Fruit fly (Drosophila melanogaster) whole organism, embryonic: ENCODE results near the gene CG43137.
A peak's percentile ranks its signal among the peaks of the same experiment; 100 is the strongest.

Source experiments
- Abd-B ChIP-seq: fragments of 200-800 bp; sonication (Bioruptor generic); optimal IDR thresholded peaks from 2 replicates; lab custom pipeline; 2018; ENCODE audit warnings: missing biosample characterization, mild to moderate bottlenecking, missing genetic modification characterization, moderate library complexity
- Adf1 ChIP-seq: fragments of 200-800 bp; sonication (Bioruptor generic); IDR thresholded peaks from 2 replicates; pipeline ENCODE4 v1.3.6; 2022; ENCODE audit warnings: missing biosample characterization, missing genetic modification characterization
- Atf3 ChIP-seq: fragments of 200-800 bp; sonication (Bioruptor generic); optimal IDR thresholded peaks from 3 replicates; lab custom pipeline; 2016; ENCODE audit warnings: missing biosample characterization, missing genetic modification characterization
- CG10543 ChIP-seq: fragments of 200-800 bp; sonication (Bioruptor generic); optimal IDR thresholded peaks from 3 replicates; lab custom pipeline; 2017; ENCODE audit warnings: missing biosample characterization, mild to moderate bottlenecking, missing genetic modification characterization, moderate library complexity
- CG11695 ChIP-seq: fragments of 200-800 bp; sonication (Bioruptor generic); IDR thresholded peaks from 3 replicates; pipeline ENCODE4 v1.3.6; 2022; ENCODE audit warnings: missing biosample characterization, missing genetic modification characterization
- CG13287 ChIP-seq: fragments of 200-800 bp; sonication (Bioruptor generic); IDR thresholded peaks from 2 replicates; pipeline ENCODE4 v1.3.6; 2022; ENCODE audit warnings: missing biosample characterization, missing genetic modification characterization; ENCODE audit not compliant: partially characterized antibody
- CG14050 ChIP-seq: fragments of 200-800 bp; sonication (Bioruptor generic); IDR thresholded peaks from 3 replicates; pipeline ENCODE4 v1.3.6; 2022; ENCODE audit warnings: missing biosample characterization, missing genetic modification characterization
- CG15269 ChIP-seq: fragments of 200-800 bp; sonication (Bioruptor generic); optimal IDR thresholded peaks from 2 replicates; lab custom pipeline; 2018; ENCODE audit warnings: missing biosample characterization, mild to moderate bottlenecking, missing genetic modification characterization, moderate library complexity
- CG15479 ChIP-seq: fragments of 200-800 bp; sonication (Bioruptor generic); optimal IDR thresholded peaks from 3 replicates; lab custom pipeline; 2019; ENCODE audit warnings: missing biosample characterization, mild to moderate bottlenecking, missing genetic modification characterization, moderate library complexity
- CG15601 ChIP-seq: fragments of 200-800 bp; sonication (Bioruptor generic); optimal IDR thresholded peaks from 3 replicates; lab custom pipeline; 2019; ENCODE audit warnings: missing biosample characterization, mild to moderate bottlenecking, missing genetic modification characterization, moderate library complexity
- CG16863 ChIP-seq: fragments of 200-800 bp; sonication (Bioruptor generic); optimal IDR thresholded peaks from 3 replicates; lab custom pipeline; 2016; ENCODE audit warnings: missing biosample characterization, missing genetic modification characterization
- CG17568 ChIP-seq: fragments of 200-800 bp; sonication (Bioruptor generic); optimal IDR thresholded peaks from 2 replicates; lab custom pipeline; 2018; ENCODE audit warnings: missing biosample characterization, mild to moderate bottlenecking, missing genetic modification characterization, moderate library complexity
- CG2116 ChIP-seq: fragments of 200-800 bp; sonication (Bioruptor generic); optimal IDR thresholded peaks from 3 replicates; lab custom pipeline; 2018; ENCODE audit warnings: missing biosample characterization, mild to moderate bottlenecking, missing genetic modification characterization
- CG2199 ChIP-seq: fragments of 200-800 bp; sonication (Bioruptor generic); IDR thresholded peaks from 3 replicates; pipeline ENCODE4 v1.3.6; 2022; ENCODE audit warnings: missing biosample characterization, missing genetic modification characterization
- CG30020 ChIP-seq: fragments of 200-800 bp; optimal IDR thresholded peaks from 2 replicates; lab custom pipeline; 2019; ENCODE audit warnings: missing biosample characterization, mild to moderate bottlenecking, missing genetic modification characterization, moderate library complexity
- CG33557 ChIP-seq: fragments of 200-800 bp; sonication (Bioruptor generic); optimal IDR thresholded peaks from 2 replicates; lab custom pipeline; 2019; ENCODE audit warnings: missing biosample characterization, mild to moderate bottlenecking, missing genetic modification characterization, moderate library complexity
- CG42726 ChIP-seq: fragments of 200-800 bp; sonication (Bioruptor generic); IDR thresholded peaks from 2 replicates; pipeline ENCODE4 v1.3.6; 2022; ENCODE audit warnings: missing biosample characterization, missing genetic modification characterization; ENCODE audit not compliant: partially characterized antibody
- CG6683 ChIP-seq: fragments of 200-800 bp; sonication (Bioruptor generic); optimal IDR thresholded peaks from 2 replicates; lab custom pipeline; 2017; ENCODE audit warnings: missing biosample characterization, mild to moderate bottlenecking, missing genetic modification characterization, missing genetic modification reagents
- CG6765 ChIP-seq: fragments of 200-800 bp; sonication (Bioruptor generic); optimal IDR thresholded peaks from 3 replicates; lab custom pipeline; 2017; ENCODE audit warnings: missing biosample characterization, mild to moderate bottlenecking, missing genetic modification characterization
- CG8089 ChIP-seq: fragments of 200-800 bp; sonication (Bioruptor generic); optimal IDR thresholded peaks from 3 replicates; lab custom pipeline; 2016; ENCODE audit warnings: missing biosample characterization, missing genetic modification characterization
- CG8924 ChIP-seq: fragments of 200-800 bp; optimal IDR thresholded peaks from 3 replicates; lab custom pipeline; 2019; ENCODE audit warnings: missing biosample characterization, mild to moderate bottlenecking, missing genetic modification characterization, moderate library complexity
- Camta ChIP-seq: fragments of 200-800 bp; sonication (Bioruptor generic); optimal IDR thresholded peaks from 2 replicates; lab custom pipeline; 2016; ENCODE audit warnings: missing biosample characterization, missing genetic modification characterization
- Dfd ChIP-seq, 2 experiments: fragments of >200 bp; optimal IDR thresholded peaks; 2 replicates each; lab custom pipeline; 2017; ENCODE audit warnings: missing biosample characterization in 2 of 2, missing genetic modification characterization in 2 of 2
- Doc3 ChIP-seq: fragments of 200-800 bp; sonication (Bioruptor generic); IDR thresholded peaks from 3 replicates; pipeline ENCODE4 v1.3.6; 2022; ENCODE audit warnings: missing biosample characterization, missing genetic modification characterization; ENCODE audit not compliant: partially characterized antibody
- GATAe ChIP-seq: fragments of 200-800 bp; sonication (Bioruptor generic); conservative IDR thresholded peaks from 2 replicates; pipeline ENCODE4 v1.3.6; 2022; ENCODE audit warnings: missing biosample characterization, missing genetic modification characterization
- HLH54F ChIP-seq: fragments of 200-800 bp; sonication (Bioruptor generic); optimal IDR thresholded peaks from 3 replicates; lab custom pipeline; 2016; ENCODE audit warnings: missing biosample characterization, missing genetic modification characterization
- HmgD ChIP-seq: fragments of 200-800 bp; sonication (Bioruptor generic); optimal IDR thresholded peaks from 3 replicates; lab custom pipeline; 2016; ENCODE audit warnings: missing biosample characterization, missing genetic modification characterization
- Optix ChIP-seq: fragments of 200-800 bp; sonication (Bioruptor generic); IDR thresholded peaks from 3 replicates; pipeline ENCODE4 v1.3.6; 2022; ENCODE audit warnings: missing biosample characterization, missing genetic modification characterization
- Ptx1 ChIP-seq: fragments of 200-800 bp; sonication (Bioruptor generic); IDR thresholded peaks from 2 replicates; pipeline ENCODE4 v1.3.6; 2022; ENCODE audit warnings: missing biosample characterization, missing genetic modification characterization
- Six4 ChIP-seq: fragments of 200-800 bp; sonication (Bioruptor generic); optimal IDR thresholded peaks from 2 replicates; lab custom pipeline; 2016; ENCODE audit warnings: missing biosample characterization, missing genetic modification characterization
- Sry-β ChIP-seq: fragments of 200-800 bp; sonication (Bioruptor generic); optimal IDR thresholded peaks from 2 replicates; lab custom pipeline; 2018; ENCODE audit warnings: missing biosample characterization, mild to moderate bottlenecking, missing genetic modification characterization, moderate library complexity
- az2 ChIP-seq: fragments of 200-800 bp; sonication (Bioruptor generic); optimal IDR thresholded peaks from 3 replicates; lab custom pipeline; 2016; ENCODE audit warnings: missing biosample characterization, missing genetic modification characterization
- cato ChIP-seq: fragments of 200-800 bp; sonication (Bioruptor generic); optimal IDR thresholded peaks from 2 replicates; lab custom pipeline; 2016; ENCODE audit warnings: missing biosample characterization, missing genetic modification characterization, borderline replicate concordance
- chinmo ChIP-seq: fragments of 200-800 bp; sonication (Bioruptor generic); IDR thresholded peaks from 4 replicates; pipeline ENCODE4 v1.3.6; 2022; ENCODE audit warnings: missing biosample characterization, missing genetic modification characterization; ENCODE audit not compliant: partially characterized antibody
- danr ChIP-seq: fragments of 200-800 bp; sonication (Bioruptor generic); IDR thresholded peaks from 2 replicates; pipeline ENCODE4 v1.3.6; 2022; ENCODE audit warnings: missing biosample characterization, missing genetic modification characterization
- dmrt11E ChIP-seq: fragments of 200-800 bp; sonication (Bioruptor generic); optimal IDR thresholded peaks from 3 replicates; lab custom pipeline; 2018; ENCODE audit warnings: missing biosample characterization, mild to moderate bottlenecking, missing genetic modification characterization, moderate library complexity
- emc ChIP-seq: fragments of 200-800 bp; sonication (Bioruptor generic); optimal IDR thresholded peaks from 2 replicates; lab custom pipeline; 2016; ENCODE audit warnings: missing biosample characterization, missing genetic modification characterization
- ems ChIP-seq: fragments of 200-800 bp; sonication (Bioruptor generic); optimal IDR thresholded peaks from 3 replicates; lab custom pipeline; 2016; ENCODE audit warnings: missing biosample characterization, missing genetic modification characterization
- fd96Cb ChIP-seq: fragments of 200-800 bp; sonication (Bioruptor generic); optimal IDR thresholded peaks from 2 replicates; lab custom pipeline; 2018; ENCODE audit warnings: missing biosample characterization, mild to moderate bottlenecking, missing genetic modification characterization, moderate library complexity
- kay ChIP-seq: fragments of 200-800 bp; sonication (Bioruptor generic); optimal IDR thresholded peaks from 2 replicates; lab custom pipeline; 2016; ENCODE audit warnings: missing biosample characterization, missing genetic modification characterization
- lov ChIP-seq, 2 experiments: fragments of 200-800 bp in 1 of 2; fragments of >200 bp in 1 of 2; sonication (Bioruptor generic) in 1 of 2; IDR thresholded peaks in 1 of 2; optimal IDR thresholded peaks in 1 of 2; 2 replicates in 1 of 2; 3 replicates in 1 of 2; pipeline versions ENCODE4 v1.3.6 to Lab custom; 2017 to 2022; ENCODE audit warnings: missing biosample characterization in 1 of 2, missing genetic modification characterization in 1 of 2
- p53 ChIP-seq: fragments of 200-800 bp; sonication (Bioruptor generic); optimal IDR thresholded peaks from 2 replicates; lab custom pipeline; 2016; ENCODE audit warnings: missing biosample characterization, missing genetic modification characterization
- salm ChIP-seq: fragments of 200-800 bp; sonication (Bioruptor generic); optimal IDR thresholded peaks from 2 replicates; lab custom pipeline; 2018; ENCODE audit warnings: missing biosample characterization, mild to moderate bottlenecking, missing genetic modification characterization
- slbo ChIP-seq: fragments of 200-800 bp; sonication (Bioruptor generic); IDR thresholded peaks from 2 replicates; pipeline ENCODE4 v1.3.6; 2022; ENCODE audit warnings: missing biosample characterization, missing genetic modification characterization
- so ChIP-seq: fragments of 200-800 bp; sonication (Bioruptor generic); IDR thresholded peaks from 3 replicates; pipeline ENCODE4 v1.3.6; 2022; ENCODE audit warnings: missing biosample characterization, missing genetic modification characterization
- tll ChIP-seq, 2 experiments: fragments of 200-800 bp in 1 of 2; fragments of >200 bp in 1 of 2; sonication (Bioruptor generic) in 1 of 2; optimal IDR thresholded peaks; 2 replicates each; lab custom pipeline; 2017 to 2019; ENCODE audit warnings: missing biosample characterization in 2 of 2, missing genetic modification characterization in 2 of 2, mild to moderate bottlenecking in 1 of 2, moderate library complexity in 1 of 2
- vfl ChIP-seq: fragments of 200-800 bp; sonication (Bioruptor generic); optimal IDR thresholded peaks from 2 replicates; lab custom pipeline; 2016; ENCODE audit warnings: missing biosample characterization, missing genetic modification characterization
- vnd ChIP-seq: fragments of 200-800 bp; sonication (Bioruptor generic); IDR thresholded peaks from 3 replicates; pipeline ENCODE4 v1.3.6; 2022; ENCODE audit warnings: missing biosample characterization, missing genetic modification characterization; ENCODE audit not compliant: partially characterized antibody

The CG43137 gene

DNA sequence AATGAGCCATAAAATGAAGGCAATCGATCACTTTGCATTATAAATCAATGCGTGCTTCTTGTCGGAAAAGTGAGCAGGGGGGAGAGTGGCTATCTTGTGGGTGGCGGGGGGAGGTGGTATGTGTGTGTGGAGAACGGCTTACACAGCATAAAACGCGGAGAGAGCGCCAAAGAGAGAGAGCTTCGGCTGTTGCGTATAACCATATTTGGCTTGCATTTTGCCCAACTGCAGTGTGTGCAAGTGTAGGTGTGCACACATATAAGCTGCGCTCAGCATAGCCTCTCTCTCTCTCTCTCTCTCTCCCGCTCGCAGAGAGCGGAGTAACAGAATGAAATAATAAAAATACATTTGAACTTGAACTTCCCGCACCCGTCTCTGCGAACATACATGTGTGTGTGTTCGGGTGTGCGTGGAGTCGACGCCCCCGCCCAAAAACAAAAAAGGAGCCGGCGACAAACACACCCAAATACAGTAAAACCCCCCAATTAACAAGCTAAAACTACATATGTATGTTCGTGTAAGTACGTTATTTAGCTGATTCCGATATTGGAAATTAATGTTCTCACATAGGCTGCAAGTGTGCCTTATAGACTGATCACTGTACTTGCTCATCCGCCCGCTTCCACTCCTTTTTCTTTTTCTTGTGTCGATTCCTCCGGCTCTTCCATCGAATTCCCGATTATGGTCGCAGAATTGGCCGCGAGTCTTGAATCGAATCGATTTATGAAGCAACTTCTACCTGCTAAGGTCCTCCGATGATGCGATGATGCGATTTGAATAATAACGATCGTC, 22.0 kb upstream of the CG43137 start (continued):
- no peak for TF ChIP-seq HLH54F (GFP tag; lab: Kevin White, UChicago)
- TF ChIP-seq Camta: no peak
- TF ChIP-seq HmgD (GFP tag; lab: Kevin White, UChicago): no peak
- no peak for TF ChIP-seq Abd-B (GFP tag; lab: Kevin White, UChicago)
- no peak for TF ChIP-seq cato (GFP tag; lab: Kevin White, UChicago)
- peak; percentile 17; the same call in 1 of the 2 replicates for TF ChIP-seq Ptx1 (GFP tag; lab: Robert Waterston, UW)
- no peak for TF ChIP-seq danr
- TF ChIP-seq CG42726 (GFP tag; lab: Robert Waterston, UW): no peak
- peak; percentile 63 for TF ChIP-seq dmrt11E (tag; lab: Kevin White, UChicago)
- no peak for TF ChIP-seq CG10543 (GFP tag; lab: Kevin White, UChicago)
- TF ChIP-seq Dfd (GFP tag; optimal IDR thresholded peaks at IDR 0.05; lab: Kevin White, UChicago): no peak
- no peak for TF ChIP-seq CG6765
- TF ChIP-seq lov (optimal IDR thresholded peaks at IDR 0.05; lab: Kevin White, UChicago): no peak
- 0 out of 3 replicates have a peak, but pooled peaks have one; percentile 48 for TF ChIP-seq lov (GFP tag; IDR thresholded peaks at IDR 0.05; lab: Robert Waterston, UW)
- TF ChIP-seq slbo (GFP tag; lab: Robert Waterston, UW): peak; percentile 43; the same call in 1 of the 2 replicates
- TF ChIP-seq kay (GFP tag; lab: Kevin White, UChicago): no peak
- no peak for TF ChIP-seq CG14050 (GFP tag; lab: Robert Waterston, UW)
- no peak for TF ChIP-seq CG17568 (GFP tag; lab: Kevin White, UChicago)
- no peak for TF ChIP-seq GATAe (GFP tag; lab: Robert Waterston, UW)
- TF ChIP-seq CG8089: no peak
- TF ChIP-seq CG15601 (tag; lab: Kevin White, UChicago): no peak
- no peak for TF ChIP-seq Adf1 (GFP tag; lab: Robert Waterston, UW)
- no peak for TF ChIP-seq CG13287 (GFP tag; lab: Robert Waterston, UW)
- TF ChIP-seq fd96Cb: no peak
- TF ChIP-seq CG15269 (tag; lab: Kevin White, UChicago): no peak
- TF ChIP-seq Doc3 (GFP tag; lab: Robert Waterston, UW): no peak
- no peak for TF ChIP-seq Atf3 (GFP tag; lab: Kevin White, UChicago)
- TF ChIP-seq salm (tag; lab: Kevin White, UChicago): no peak
- peak; percentile 25 for TF ChIP-seq CG33557 (GFP tag; lab: Kevin White, UChicago)
- TF ChIP-seq CG2199: no peak
- no peak for TF ChIP-seq tll (GFP tag; optimal IDR thresholded peaks at IDR 0.05; lab: Kevin White, UChicago)
- 0 out of 3 replicates have a peak, but pooled peaks have one; percentile 20 for TF ChIP-seq CG11695 (GFP tag; lab: Robert Waterston, UW)
- no peak for TF ChIP-seq p53
- TF ChIP-seq Six4 (GFP tag; lab: Kevin White, UChicago): no peak
- TF ChIP-seq chinmo (GFP tag; lab: Robert Waterston, UW): peak; percentile 64; the same call in 1 of the 4 replicates
- no peak for TF ChIP-seq CG2116
- no peak for TF ChIP-seq az2 (GFP tag; lab: Kevin White, UChicago)
- no peak for TF ChIP-seq vfl (GFP tag; lab: Kevin White, UChicago)
- TF ChIP-seq Optix (GFP tag; lab: Robert Waterston, UW): 0 out of 3 replicates have a peak, but pooled peaks have one; percentile 19
- 0 out of 3 replicates have a peak, but pooled peaks have one; percentile 13 for TF ChIP-seq vnd (GFP tag; lab: Robert Waterston, UW)
- no peak for TF ChIP-seq CG8924
- no peak for TF ChIP-seq emc (GFP tag; lab: Kevin White, UChicago)
- TF ChIP-seq Sry-β (GFP tag; lab: Kevin White, UChicago): no peak
- TF ChIP-seq CG16863: peak; percentile 3
- TF ChIP-seq ems (GFP tag; lab: Kevin White, UChicago): no peak
- no peak for TF ChIP-seq CG30020
- TF ChIP-seq so (GFP tag; lab: Robert Waterston, UW): no peak
- TF ChIP-seq CG6683 (GFP tag; lab: Kevin White, UChicago): no peak
- TF ChIP-seq CG15479 (GFP tag; lab: Kevin White, UChicago): no peak
